Fruit fly (Drosophila melanogaster) whole organism, embryonic: ENCODE measurements around the gene Ns1.

Experiments used
- Awh ChIP-seq: fragments of 200-800 bp; sonication (Bioruptor generic); IDR thresholded peaks from 2 replicates; pipeline ENCODE4, ENCODE4 v1.3.6; 2022; ENCODE audit warnings: missing biosample characterization, missing genetic modification characterization
- CG1024 ChIP-seq: fragments of 200-800 bp; sonication (Bioruptor generic); IDR thresholded peaks from 2 replicates; pipeline ENCODE4 v1.3.6; 2022; ENCODE audit warnings: missing biosample characterization, missing genetic modification characterization
- CG10366 ChIP-seq: fragments of 200-800 bp; sonication (Bioruptor generic); IDR thresholded peaks from 2 replicates; pipeline ENCODE4 v1.3.6; 2022; ENCODE audit warnings: missing biosample characterization, missing genetic modification characterization
- CG11398 ChIP-seq: fragments of 200-800 bp; sonication (Bioruptor generic); optimal IDR thresholded peaks from 2 replicates; lab custom pipeline; 2016; ENCODE audit warnings: missing biosample characterization, missing genetic modification characterization
- CG11695 ChIP-seq: fragments of 200-800 bp; sonication (Bioruptor generic); IDR thresholded peaks from 3 replicates; pipeline ENCODE4 v1.3.6; 2022; ENCODE audit warnings: missing biosample characterization, missing genetic modification characterization
- CG12104 ChIP-seq: fragments of 200-800 bp; sonication (Bioruptor generic); optimal IDR thresholded peaks from 3 replicates; lab custom pipeline; 2016; ENCODE audit warnings: missing biosample characterization, missing genetic modification characterization
- CG17568 ChIP-seq: fragments of 200-800 bp; sonication (Bioruptor generic); optimal IDR thresholded peaks from 2 replicates; lab custom pipeline; 2018; ENCODE audit warnings: missing biosample characterization, mild to moderate bottlenecking, missing genetic modification characterization, moderate library complexity
- CG17912 ChIP-seq: fragments of 200-800 bp; sonication (Bioruptor generic); optimal IDR thresholded peaks from 2 replicates; lab custom pipeline; 2018; ENCODE audit warnings: missing biosample characterization, mild to moderate bottlenecking, missing genetic modification characterization
- CG2875 ChIP-seq: fragments of 200-800 bp; sonication (Bioruptor generic); optimal IDR thresholded peaks from 2 replicates; lab custom pipeline; 2017; ENCODE audit warnings: missing biosample characterization, mild to moderate bottlenecking, missing genetic modification characterization, missing genetic modification reagents
- CG31224 ChIP-seq: fragments of 200-800 bp; sonication (Bioruptor generic); IDR thresholded peaks from 2 replicates; pipeline ENCODE4 v1.3.6; 2022; ENCODE audit warnings: missing biosample characterization, missing genetic modification characterization
- CG32532 ChIP-seq: fragments of 200-800 bp; sonication (Bioruptor generic); IDR thresholded peaks from 2 replicates; pipeline ENCODE4 v1.3.6; 2022; ENCODE audit warnings: missing biosample characterization, missing genetic modification characterization
- CG33557 ChIP-seq: fragments of 200-800 bp; sonication (Bioruptor generic); optimal IDR thresholded peaks from 2 replicates; lab custom pipeline; 2019; ENCODE audit warnings: missing biosample characterization, mild to moderate bottlenecking, missing genetic modification characterization, moderate library complexity
- CG4730 ChIP-seq: fragments of 200-800 bp; sonication (Bioruptor generic); IDR thresholded peaks from 2 replicates; pipeline ENCODE4 v1.3.6; 2022; ENCODE audit warnings: missing biosample characterization, missing genetic modification characterization
- CG6689 ChIP-seq: fragments of 200-800 bp; sonication (Bioruptor generic); IDR thresholded peaks from 2 replicates; pipeline ENCODE4 v1.3.6; 2022; ENCODE audit warnings: missing biosample characterization, missing genetic modification characterization
- CG9817 ChIP-seq: fragments of 200-800 bp; sonication (Bioruptor generic); optimal IDR thresholded peaks from 2 replicates; lab custom pipeline; 2018; ENCODE audit warnings: missing biosample characterization, mild to moderate bottlenecking, missing genetic modification characterization, moderate library complexity
- H2.0 ChIP-seq: fragments of 200-800 bp; sonication (Bioruptor generic); IDR thresholded peaks from 2 replicates; pipeline ENCODE4 v1.3.6; 2022; ENCODE audit warnings: missing biosample characterization, missing genetic modification characterization
- HLH54F ChIP-seq: fragments of 200-800 bp; sonication (Bioruptor generic); optimal IDR thresholded peaks from 3 replicates; lab custom pipeline; 2016; ENCODE audit warnings: missing biosample characterization, missing genetic modification characterization
- Hr51 ChIP-seq, 2 experiments: fragments of 200-800 bp; sonication (Bioruptor generic); optimal IDR thresholded peaks; 2 replicates in 1 of 2; 3 replicates in 1 of 2; lab custom pipeline; 2016 to 2018; ENCODE audit warnings: missing biosample characterization in 2 of 2, missing genetic modification characterization in 2 of 2, mild to moderate bottlenecking in 1 of 2, moderate library complexity in 1 of 2
- Optix ChIP-seq: fragments of 200-800 bp; sonication (Bioruptor generic); IDR thresholded peaks from 3 replicates; pipeline ENCODE4 v1.3.6; 2022; ENCODE audit warnings: missing biosample characterization, missing genetic modification characterization
- Rfx ChIP-seq: fragments of 200-800 bp; sonication (Bioruptor generic); IDR thresholded peaks from 2 replicates; pipeline ENCODE4 v1.3.6; 2022; ENCODE audit warnings: missing biosample characterization, missing genetic modification characterization
- Rx ChIP-seq: fragments of 200-800 bp; sonication (Bioruptor generic); IDR thresholded peaks from 2 replicates; pipeline ENCODE4 v1.3.6; 2022; ENCODE audit warnings: missing biosample characterization, missing genetic modification characterization
- Sin3A ChIP-seq: fragments of >200 bp; optimal IDR thresholded peaks from 2 replicates; lab custom pipeline; 2018
- TFAM ChIP-seq: fragments of 200-800 bp; sonication (Bioruptor generic); optimal IDR thresholded peaks from 2 replicates; lab custom pipeline; 2017; ENCODE audit warnings: missing biosample characterization, missing genetic modification characterization, inconsistent platforms
- Tbp ChIP-seq: fragments of >200 bp; optimal IDR thresholded peaks from 2 replicates; lab custom pipeline; 2018; ENCODE audit warnings: missing biosample characterization, missing genetic modification characterization
- Xrp1 ChIP-seq: fragments of 200-800 bp; sonication (Bioruptor generic); IDR thresholded peaks from 2 replicates; pipeline ENCODE4 v1.3.6; 2022; ENCODE audit warnings: missing biosample characterization, missing genetic modification characterization
- ac ChIP-seq: fragments of 200-800 bp; sonication (Bioruptor generic); optimal IDR thresholded peaks from 3 replicates; lab custom pipeline; 2017; ENCODE audit warnings: missing biosample characterization, mild to moderate bottlenecking, missing genetic modification characterization
- ara ChIP-seq: fragments of 200-800 bp; sonication (Bioruptor generic); IDR thresholded peaks from 2 replicates; pipeline ENCODE4 v1.3.6; 2022; ENCODE audit warnings: missing biosample characterization, missing genetic modification characterization
- bcd ChIP-seq: fragments of 200-800 bp; sonication (Bioruptor generic); optimal IDR thresholded peaks from 2 replicates; lab custom pipeline; 2017; ENCODE audit warnings: missing biosample characterization, mild to moderate bottlenecking, missing genetic modification characterization
- cwo ChIP-seq: fragments of 200-800 bp; sonication (Bioruptor generic); optimal IDR thresholded peaks from 3 replicates; lab custom pipeline; 2017; ENCODE audit warnings: missing biosample characterization, missing genetic modification characterization, mild to moderate bottlenecking, moderate library complexity, missing genetic modification reagents
- dmrt11E ChIP-seq: fragments of 200-800 bp; sonication (Bioruptor generic); optimal IDR thresholded peaks from 3 replicates; lab custom pipeline; 2018; ENCODE audit warnings: missing biosample characterization, mild to moderate bottlenecking, missing genetic modification characterization, moderate library complexity
- en ChIP-seq: fragments of 200-800 bp; sonication (Bioruptor generic); optimal IDR thresholded peaks from 2 replicates; lab custom pipeline; 2016; ENCODE audit warnings: missing biosample characterization, missing genetic modification characterization
- fd102C ChIP-seq: fragments of 200-800 bp; sonication (Bioruptor generic); optimal IDR thresholded peaks from 2 replicates; lab custom pipeline; 2018; ENCODE audit warnings: missing biosample characterization, mild to moderate bottlenecking, missing genetic modification characterization, moderate library complexity
- hkb ChIP-seq, 2 experiments: fragments of 200-800 bp in 1 of 2; fragments of >200 bp in 1 of 2; sonication (Bioruptor generic) in 1 of 2; IDR thresholded peaks in 1 of 2; optimal IDR thresholded peaks in 1 of 2; 2 replicates each; pipeline versions ENCODE4 v1.3.6 to Lab custom; 2017 to 2022; ENCODE audit warnings: missing biosample characterization in 1 of 2, missing genetic modification characterization in 1 of 2
- knrl ChIP-seq: fragments of 200-800 bp; sonication (Bioruptor generic); IDR thresholded peaks from 3 replicates; pipeline ENCODE4 v1.3.6; 2022; ENCODE audit warnings: missing biosample characterization, missing genetic modification characterization; ENCODE audit not compliant: partially characterized antibody
- lab ChIP-seq: fragments of 200-800 bp; sonication (Bioruptor generic); optimal IDR thresholded peaks from 3 replicates; lab custom pipeline; 2017; ENCODE audit warnings: missing biosample characterization, missing genetic modification characterization, mild to moderate bottlenecking, moderate library complexity, missing genetic modification reagents
- maf-S ChIP-seq: fragments of 200-800 bp; sonication (Bioruptor generic); optimal IDR thresholded peaks from 2 replicates; lab custom pipeline; 2016; ENCODE audit warnings: missing biosample characterization, missing genetic modification characterization
- oc ChIP-seq: fragments of 200-800 bp; sonication (Bioruptor generic); optimal IDR thresholded peaks from 2 replicates; lab custom pipeline; 2018; ENCODE audit warnings: missing biosample characterization, mild to moderate bottlenecking, missing genetic modification characterization, moderate library complexity
- seq ChIP-seq: fragments of 200-800 bp; sonication (Bioruptor generic); IDR thresholded peaks from 2 replicates; pipeline ENCODE4 v1.3.6; 2022; ENCODE audit warnings: missing biosample characterization, missing genetic modification characterization
- stc ChIP-seq: fragments of 200-800 bp; sonication (Bioruptor generic); IDR thresholded peaks from 2 replicates; pipeline ENCODE4 v1.3.6; 2022; ENCODE audit warnings: missing biosample characterization, missing genetic modification characterization
- tll ChIP-seq, 2 experiments: fragments of 200-800 bp in 1 of 2; fragments of >200 bp in 1 of 2; sonication (Bioruptor generic) in 1 of 2; optimal IDR thresholded peaks; 2 replicates each; lab custom pipeline; 2017 to 2019; ENCODE audit warnings: missing biosample characterization in 2 of 2, missing genetic modification characterization in 2 of 2, mild to moderate bottlenecking in 1 of 2, moderate library complexity in 1 of 2
- tup ChIP-seq: fragments of 200-800 bp; sonication (Bioruptor generic); optimal IDR thresholded peaks from 2 replicates; lab custom pipeline; 2016; ENCODE audit warnings: missing biosample characterization, mild to moderate bottlenecking, missing genetic modification characterization, moderate library complexity
- unpg ChIP-seq: fragments of 200-800 bp; sonication (Bioruptor generic); optimal IDR thresholded peaks from 3 replicates; lab custom pipeline; 2018; ENCODE audit warnings: missing biosample characterization, mild to moderate bottlenecking, missing genetic modification characterization, moderate library complexity
- vvl ChIP-seq: fragments of 200-800 bp; sonication (Bioruptor generic); IDR thresholded peaks from 2 replicates; pipeline ENCODE4 v1.3.6; 2022; ENCODE audit warnings: missing biosample characterization, missing genetic modification characterization

Ns1 gene

DNA sequence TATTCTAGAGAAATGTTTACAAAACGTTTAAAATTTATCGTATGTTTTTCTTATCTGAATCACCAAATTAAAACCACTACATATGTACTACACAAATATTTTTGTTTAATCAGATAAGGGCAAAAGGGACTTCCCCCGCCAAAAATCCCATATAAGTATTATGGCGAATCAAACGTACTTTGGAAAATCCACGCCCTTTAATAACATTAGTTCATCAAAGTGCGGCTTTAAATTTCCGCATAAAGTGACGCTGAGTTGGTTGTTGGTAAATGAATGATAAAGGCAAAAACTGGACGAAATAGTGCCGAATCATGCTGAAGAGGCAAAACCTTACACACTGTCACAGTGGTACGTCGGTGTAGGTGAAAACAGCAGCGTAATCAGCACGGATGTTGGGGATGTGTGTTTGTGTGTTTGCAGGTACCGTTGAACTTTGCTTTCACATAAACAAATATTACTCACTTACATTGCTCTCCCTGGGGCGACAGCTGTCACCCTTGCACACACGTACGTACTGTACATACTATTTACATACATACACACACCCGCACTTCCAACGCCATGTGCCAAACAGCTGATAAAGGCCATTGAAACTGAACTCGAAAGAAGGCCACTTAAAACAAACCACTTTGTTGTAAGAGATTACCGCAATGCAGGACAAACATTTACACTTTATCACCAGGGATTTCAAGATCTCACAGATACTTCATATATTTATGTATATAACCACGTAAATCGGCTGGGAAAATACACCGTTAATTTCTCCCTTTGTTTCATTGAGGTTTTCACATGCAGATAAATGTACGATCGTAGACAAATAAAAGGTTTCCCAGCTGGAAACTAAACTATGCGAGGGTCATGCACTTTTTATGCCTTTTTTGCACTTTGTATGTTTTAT is 6.7 kb upstream of the Ns1 start (continued):
- TF ChIP-seq Xrp1 (GFP tag; lab: Robert Waterston, UW) (peak; percentile 36; the same call in 1 of the 2 replicates), knrl (GFP tag; lab: Robert Waterston, UW) (no peak), Hr51 (GFP tag; optimal IDR thresholded peaks at IDR 0.05; lab: Kevin White, UChicago) (no peak), ara (GFP tag; lab: Robert Waterston, UW) (no peak), tup (no peak), Awh (GFP tag; lab: Robert Waterston, UW) (peak; percentile 49), oc (tag; lab: Kevin White, UChicago) (no peak), CG10366 (GFP tag; lab: Robert Waterston, UW) (no peak), fd102C (GFP tag; lab: Kevin White, UChicago) (peak; percentile 62), ac (GFP tag; lab: Kevin White, UChicago) (peak; percentile 61), CG11695 (no peak), CG17568 (peak; percentile 28), CG1024 (GFP tag; lab: Robert Waterston, UW) (no peak; the same call in 1 of the 2 replicates), vvl (GFP tag; lab: Robert Waterston, UW) (peak; percentile 21; the same call in 1 of the 2 replicates), Rfx (GFP tag; lab: Robert Waterston, UW) (peak; percentile 35; the same call in 1 of the 2 replicates), CG4730 (GFP tag; lab: Robert Waterston, UW) (no peak), CG33557 (peak; percentile 63), unpg (GFP tag; lab: Kevin White, UChicago) (peak; percentile 23), lab (GFP tag; lab: Kevin White, UChicago) (peak; percentile 56), stc (no peak), H2.0 (GFP tag; lab: Robert Waterston, UW) (no peak), CG6689 (no peak), dmrt11E (tag; lab: Kevin White, UChicago) (peak; percentile 34), seq (peak; percentile 7; the same call in 1 of the 2 replicates), CG9817 (tag; lab: Kevin White, UChicago) (no peak), en (no peak), hkb (optimal IDR thresholded peaks at IDR 0.05; lab: Kevin White, UChicago) (no peak), hkb (GFP tag; IDR thresholded peaks at IDR 0.05; lab: Robert Waterston, UW) (0 out of 2 replicates have a peak, but pooled peaks have one; percentile 7), cwo (GFP tag; lab: Kevin White, UChicago) (peak; percentile 46), maf-S (no peak), CG11398 (GFP tag; lab: Kevin White, UChicago) (no peak), CG2875 (GFP tag; lab: Kevin White, UChicago) (peak; percentile 5), tll (GFP tag; optimal IDR thresholded peaks at IDR 0.05; lab: Kevin White, UChicago) (peak in 1 of 2 experiments; percentile 59), bcd (no peak), CG12104 (GFP tag; lab: Kevin White, UChicago) (no peak), Tbp (GFP tag; lab: Kevin White, UChicago) (no peak), CG17912 (GFP tag; lab: Kevin White, UChicago) (no peak), HLH54F (GFP tag; lab: Kevin White, UChicago) (no peak), CG31224 (GFP tag; lab: Robert Waterston, UW) (no peak), CG32532 (GFP tag; lab: Robert Waterston, UW) (no peak), Sin3A (no peak), Optix (GFP tag; lab: Robert Waterston, UW) (no peak), Rx (no peak), TFAM (GFP tag; lab: Kevin White, UChicago) (no peak)
